Fruit fly (Drosophila melanogaster): ENCODE results near the gene CG3505.

Gene CG3505

dm6 chr3R:14650367-14650766, 6.9 kb upstream of the CG3505 start:
- TF ChIP-seq usp (GFP tag; optimal IDR thresholded peaks at IDR 0.05) (no peak), fru (GFP tag; optimal IDR thresholded peaks at IDR 0.05) (no peak)

dm6 chr3R:14651076-14651662, 6.1 kb upstream of the CG3505 start:
- peak; percentile 36 for TF ChIP-seq Hnf4 (GFP tag; optimal IDR thresholded peaks at IDR 0.05)
- TF ChIP-seq psq (GFP tag; optimal IDR thresholded peaks at IDR 0.05), result peak; percentile 97
- TF ChIP-seq Abd-B (GFP tag; optimal IDR thresholded peaks at IDR 0.05), result no peak

dm6 chr3R:14652301-14652880, 4.9 kb upstream of the CG3505 start:
- TF ChIP-seq brk (GFP tag; optimal IDR thresholded peaks at IDR 0.05) (no peak), Hr83 (GFP tag; optimal IDR thresholded peaks at IDR 0.05; ENCODE audit: poor library complexity, severe bottlenecking) (no peak), fru (GFP tag; optimal IDR thresholded peaks at IDR 0.05) (no peak), sage (GFP tag; optimal IDR thresholded peaks at IDR 0.05) (no peak), Dfd (GFP tag; optimal IDR thresholded peaks at IDR 0.05) (no peak), Abd-B (GFP tag; optimal IDR thresholded peaks at IDR 0.05) (no peak), Mio (GFP tag; optimal IDR thresholded peaks at IDR 0.05) (no peak), Hr78 (GFP tag; optimal IDR thresholded peaks at IDR 0.05) (no peak)

- no peak for TF ChIP-seq CG32264 (GFP tag; optimal IDR thresholded peaks at IDR 0.05)
- TF ChIP-seq pan (optimal IDR thresholded peaks at IDR 0.05), result no peak
- peak; percentile 46 for TF ChIP-seq Hr83 (GFP tag; optimal IDR thresholded peaks at IDR 0.05; ENCODE audit: poor library complexity, severe bottlenecking)
- no peak for TF ChIP-seq Hnf4 (GFP tag; optimal IDR thresholded peaks at IDR 0.05)
- no peak for TF ChIP-seq Rel (GFP tag; optimal IDR thresholded peaks at IDR 0.05)
- peak; percentile 86 for TF ChIP-seq Rel (tag; optimal IDR thresholded peaks at IDR 0.05)
- peak; percentile 62 for TF ChIP-seq Dif (GFP tag; optimal IDR thresholded peaks at IDR 0.05; ENCODE audit: partially characterized antibody)
- no peak for TF ChIP-seq br (GFP tag; optimal IDR thresholded peaks at IDR 0.05)
- no peak for TF ChIP-seq Myc (optimal IDR thresholded peaks at IDR 0.05)
- TF ChIP-seq Jra (GFP tag; optimal IDR thresholded peaks at IDR 0.05), result no peak
- peak; percentile 14 for TF ChIP-seq HLH106 (tag; optimal IDR thresholded peaks at IDR 0.05)
- no peak for TF ChIP-seq usp (GFP tag; optimal IDR thresholded peaks at IDR 0.05)
- peak; percentile 38 for TF ChIP-seq Vsx2 (GFP tag; optimal IDR thresholded peaks at IDR 0.05; ENCODE audit: partially characterized antibody)
- no peak for TF ChIP-seq CrebA (GFP tag; optimal IDR thresholded peaks at IDR 0.05; ENCODE audit: borderline replicate concordance)
- TF ChIP-seq GATAd (GFP tag; optimal IDR thresholded peaks at IDR 0.05), result no peak
- TF ChIP-seq Hr78 (GFP tag; optimal IDR thresholded peaks at IDR 0.05), result no peak
- TF ChIP-seq dsf (GFP tag; optimal IDR thresholded peaks at IDR 0.05; ENCODE audit: borderline replicate concordance), result no peak
- peak; percentile 89 for TF ChIP-seq psq (GFP tag; optimal IDR thresholded peaks at IDR 0.05)
- peak in 1 of 2 experiments; percentile 16 for TF ChIP-seq foxo (GFP tag; optimal IDR thresholded peaks at IDR 0.05)
- TF ChIP-seq h (GFP tag; optimal IDR thresholded peaks at IDR 0.05), result peak; percentile 20
- TF ChIP-seq rgr (GFP tag; optimal IDR thresholded peaks at IDR 0.05), result peak; percentile 36
- TF ChIP-seq woc (GFP tag; optimal IDR thresholded peaks at IDR 0.05), result no peak
- no peak for TF ChIP-seq dmrt93B (GFP tag; optimal IDR thresholded peaks at IDR 0.05)
Measured at dm6 chr3R:14653039-14653852, 4.0 kb upstream of the CG3505 start.

dm6 chr3R:14654231-14654975, 2.8 kb upstream of the CG3505 start:
- no peak for TF ChIP-seq Myc (optimal IDR thresholded peaks at IDR 0.05)
- TF ChIP-seq psq (GFP tag; optimal IDR thresholded peaks at IDR 0.05), result peak; percentile 98
- peak; percentile 68 for TF ChIP-seq jim (GFP tag; optimal IDR thresholded peaks at IDR 0.05)
- TF ChIP-seq br (GFP tag; optimal IDR thresholded peaks at IDR 0.05), result peak; percentile 12

Measured in whole organism, wandering third instar larva.